Worm (Caenorhabditis elegans): ENCODE data around the gene F57B9.3.

F57B9.3 gene

DNA sequence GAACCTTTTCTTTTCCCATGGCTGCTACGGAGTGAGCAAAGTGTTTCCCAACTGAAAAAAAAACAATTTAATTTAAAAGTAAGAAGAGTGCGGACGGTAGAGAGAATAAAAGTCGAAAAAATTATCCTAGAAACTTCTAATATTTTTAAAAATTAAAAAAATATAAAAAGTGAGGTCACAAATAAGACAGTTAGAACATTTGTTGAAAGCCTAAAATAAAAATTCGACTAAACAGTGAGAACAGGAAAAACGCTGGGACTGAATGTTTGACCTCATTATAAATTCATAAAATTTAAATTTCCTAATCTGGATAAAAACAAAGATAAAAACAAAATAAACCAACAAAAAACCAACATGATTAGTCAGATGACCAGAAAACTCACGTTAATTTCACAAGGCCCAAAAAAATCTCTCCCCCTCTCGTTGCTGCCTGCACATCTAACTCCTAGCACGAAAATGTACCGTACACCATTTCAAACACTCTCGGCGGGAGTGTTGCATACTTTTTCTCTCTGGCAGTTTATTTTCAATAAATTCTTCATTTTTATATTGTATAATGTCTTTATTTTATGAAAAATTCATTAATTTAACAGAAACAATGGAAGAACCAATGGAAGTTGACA lies 32.1 kb downstream of the F57B9.3 start, which contains the start of the genes eef-1A.1 and rfc-4 (continued):
- TF ChIP-seq lin-1 (GFP tag; IDR thresholded peaks at IDR 0.05) (peak; percentile 75), F37D6.2 (tag; optimal IDR thresholded peaks at IDR 0.05) (peak; percentile 80), lin-13 (GFP tag; optimal IDR thresholded peaks at IDR 0.05) (peak; percentile 93), mdt-29 (GFP tag; IDR thresholded peaks at IDR 0.05) (peak; percentile 24; the same call in 1 of the 2 replicates), Y48G9A.11 (GFP tag; IDR thresholded peaks at IDR 0.05) (peak; percentile 77), fkh-10 (GFP tag; optimal IDR thresholded peaks at IDR 0.05) (peak; percentile 96), F49E8.2 (tag; optimal IDR thresholded peaks at IDR 0.05; ENCODE audit: borderline replicate concordance) (peak; percentile 71), dmd-9 (GFP tag; IDR thresholded peaks at IDR 0.05) (peak; percentile 81), snpc-4 (tag; optimal IDR thresholded peaks at IDR 0.05) (no peak), hlh-30 (tag; optimal IDR thresholded peaks at IDR 0.05; ENCODE audit: insufficient read depth) (peak; percentile 100), snpc-1.2 (GFP tag; IDR thresholded peaks at IDR 0.05) (peak; percentile 47; the same call in 1 of the 2 replicates), nhr-76 (tag; optimal IDR thresholded peaks at IDR 0.05) (peak; percentile 48), zfp-2 (tag; optimal IDR thresholded peaks at IDR 0.05) (peak; percentile 96), ces-1 (GFP tag; optimal IDR thresholded peaks at IDR 0.05) (peak; percentile 54), ceh-28 (tag; optimal IDR thresholded peaks at IDR 0.05) (no peak), php-3 (GFP tag; IDR thresholded peaks at IDR 0.05) (peak; percentile 54; the same call in 1 of the 2 replicates), ceh-44 (GFP tag; IDR thresholded peaks at IDR 0.05) (no peak), nhr-237 (tag; optimal IDR thresholded peaks at IDR 0.05) (peak; percentile 6), attf-4 (tag; optimal IDR thresholded peaks at IDR 0.05) (no peak), unc-62 (GFP tag; optimal IDR thresholded peaks at IDR 0.05 in 1 of 2) (peak in 1 of 2 experiments; percentile 99), unc-62 (tag; optimal IDR thresholded peaks at IDR 0.05) (no peak), nhr-102 (tag; optimal IDR thresholded peaks at IDR 0.05) (peak; percentile 89), mxl-2 (GFP tag; conservative IDR thresholded peaks at IDR 0.05) (no peak), spr-3 (GFP tag; optimal IDR thresholded peaks at IDR 0.05) (peak; percentile 55), R02D3.7 (tag; optimal IDR thresholded peaks at IDR 0.05) (peak; percentile 11), nhr-10 (tag; optimal IDR thresholded peaks at IDR 0.05) (no peak), nhr-42 (GFP tag; IDR thresholded peaks at IDR 0.05) (no peak), nhr-77 (tag; optimal IDR thresholded peaks at IDR 0.05) (peak; percentile 98), D1046.2 (GFP tag; IDR thresholded peaks at IDR 0.05) (no peak), mdl-1 (tag; optimal IDR thresholded peaks at IDR 0.05) (peak; percentile 24 to 91), dmd-8 (GFP tag; IDR thresholded peaks at IDR 0.05) (no peak), gei-8 (GFP tag; optimal IDR thresholded peaks at IDR 0.05) (no peak), nhr-41 (GFP tag; IDR thresholded peaks at IDR 0.05) (no peak), hlh-11 (tag; optimal IDR thresholded peaks at IDR 0.05) (peak; percentile 95), tra-1 (GFP tag; IDR thresholded peaks at IDR 0.05) (peak; percentile 36; the same call in 1 of the 2 replicates), tag-97 (GFP tag; IDR thresholded peaks at IDR 0.05) (no peak), dpl-1 (GFP tag; optimal IDR thresholded peaks at IDR 0.05) (peak; percentile 96)

DNA sequence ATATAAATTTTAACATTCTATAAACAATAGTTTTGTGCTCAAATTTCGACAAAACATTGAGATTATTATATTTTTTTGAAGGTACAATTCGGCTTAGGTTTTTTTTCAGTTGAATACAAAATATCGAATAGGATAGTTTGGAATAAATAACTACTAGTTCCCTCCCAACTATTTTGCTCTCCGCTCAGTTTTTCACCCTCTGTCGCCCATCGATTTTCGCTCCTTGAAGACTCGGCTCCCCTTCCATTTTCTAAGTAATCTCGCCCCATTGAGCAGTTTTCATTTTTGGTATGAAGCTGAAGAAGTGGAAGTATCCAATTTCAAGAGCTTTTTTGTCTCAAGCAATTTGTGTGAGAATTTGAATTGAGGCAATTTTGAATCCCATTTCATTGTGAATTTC lies 34.1 kb downstream of the F57B9.3 start, which contains the start of gene F31E3.2:
Gene F31E3.2 (plus strand): TSS at position 301 of the 400 bp plus-strand sequence.
- no peak for TF ChIP-seq daf-12 (tag; optimal IDR thresholded peaks at IDR 0.05)
- TF ChIP-seq madf-9 (GFP tag; conservative IDR thresholded peaks at IDR 0.05), result no peak
- peak in 1 of 2 experiments; percentile 43 for TF ChIP-seq lsy-2 (tag; optimal IDR thresholded peaks at IDR 0.05)
- TF ChIP-seq unc-39 (tag; optimal IDR thresholded peaks at IDR 0.05), result no peak
